Fruit fly (Drosophila melanogaster): ENCODE results near the gene Rox8.
A peak's percentile ranks its signal among the peaks of the same experiment; 100 is the strongest.

The Rox8 gene

dm6 chr3R:24037538-24038265 lies 10.4 kb downstream of the Rox8 start, which contains the start of gene spas (continued):
- TF ChIP-seq gfzf (GFP tag; optimal IDR thresholded peaks at IDR 0.05) (peak; percentile 27), Dek (tag; optimal IDR thresholded peaks at IDR 0.05) (peak; percentile 40), pita (GFP tag; optimal IDR thresholded peaks at IDR 0.05) (no peak), Chrac-16 (GFP tag; optimal IDR thresholded peaks at IDR 0.05) (peak; percentile 77), D19B (GFP tag; optimal IDR thresholded peaks at IDR 0.05) (peak; percentile 7), Awh (GFP tag; IDR thresholded peaks at IDR 0.05) (0 out of 2 replicates have a peak, but pooled peaks have one; percentile 25), CG16813 (GFP tag; IDR thresholded peaks at IDR 0.05; ENCODE audit: partially characterized antibody) (peak; percentile 98), CrebB (tag; optimal IDR thresholded peaks at IDR 0.05) (no peak), eyg (GFP tag; optimal IDR thresholded peaks at IDR 0.05) (peak; percentile 20), CG5245 (GFP tag; optimal IDR thresholded peaks at IDR 0.05) (peak; percentile 22), run (tag; optimal IDR thresholded peaks at IDR 0.05) (no peak), CG4424 (GFP tag; optimal IDR thresholded peaks at IDR 0.05) (peak; percentile 49), cato (GFP tag; optimal IDR thresholded peaks at IDR 0.05; ENCODE audit: borderline replicate concordance) (no peak), org-1 (GFP tag; optimal IDR thresholded peaks at IDR 0.05) (peak; percentile 2), aop (GFP tag; IDR thresholded peaks at IDR 0.05) (no peak), jumu (GFP tag; optimal IDR thresholded peaks at IDR 0.05) (peak; percentile 85), CG17802 (tag; optimal IDR thresholded peaks at IDR 0.05) (peak; percentile 29), CG10543 (GFP tag; optimal IDR thresholded peaks at IDR 0.05) (peak; percentile 36), danr (GFP tag; IDR thresholded peaks at IDR 0.05) (peak; percentile 50; the same call in 1 of the 2 replicates), CG10274 (GFP tag; optimal IDR thresholded peaks at IDR 0.05) (no peak), Sin3A (optimal IDR thresholded peaks at IDR 0.05) (peak; percentile 95), tll (GFP tag; optimal IDR thresholded peaks at IDR 0.05) (peak; percentile 40 to 92), CG11398 (GFP tag; optimal IDR thresholded peaks at IDR 0.05) (peak; percentile 42), pfk (GFP tag; optimal IDR thresholded peaks at IDR 0.05) (no peak), so (GFP tag; IDR thresholded peaks at IDR 0.05) (no peak), mld (GFP tag; IDR thresholded peaks at IDR 0.05; ENCODE audit: partially characterized antibody) (peak; percentile 76), Camta (GFP tag; optimal IDR thresholded peaks at IDR 0.05) (peak; percentile 16), yki (optimal IDR thresholded peaks at IDR 0.05) (no peak), Ssrp (tag; optimal IDR thresholded peaks at IDR 0.05) (peak; percentile 57), crc (GFP tag; optimal IDR thresholded peaks at IDR 0.05) (peak; percentile 16), CG17385 (GFP tag; optimal IDR thresholded peaks at IDR 0.05) (peak; percentile 26), E2f1 (GFP tag; IDR thresholded peaks at IDR 0.05) (peak; percentile 56), CG30020 (tag; optimal IDR thresholded peaks at IDR 0.05) (peak; percentile 65), CG16815 (GFP tag; optimal IDR thresholded peaks at IDR 0.05) (peak; percentile 81), ATbp (GFP tag; optimal IDR thresholded peaks at IDR 0.05) (no peak), CG6854 (GFP tag; optimal IDR thresholded peaks at IDR 0.05) (no peak), Lhr (GFP tag; optimal IDR thresholded peaks at IDR 0.05) (no peak), CG33213 (GFP tag; optimal IDR thresholded peaks at IDR 0.05) (peak; percentile 5), zfh1 (GFP tag; IDR thresholded peaks at IDR 0.05) (peak; percentile 87), H15 (GFP tag; IDR thresholded peaks at IDR 0.05) (peak; percentile 68; the same call in 2 of the 3 replicates), zen (tag; optimal IDR thresholded peaks at IDR 0.05) (peak; percentile 59), stwl (tag; optimal IDR thresholded peaks at IDR 0.05) (peak; percentile 38), Jarid2 (GFP tag; optimal IDR thresholded peaks at IDR 0.05) (no peak), CG2889 (GFP tag; IDR thresholded peaks at IDR 0.05) (0 out of 3 replicates have a peak, but pooled peaks have one; percentile 49), HmgZ (tag; optimal IDR thresholded peaks at IDR 0.05) (peak; percentile 67), tin (GFP tag; optimal IDR thresholded peaks at IDR 0.05) (peak; percentile 72), odd (GFP tag; optimal IDR thresholded peaks at IDR 0.05) (no peak), schlank (tag; optimal IDR thresholded peaks at IDR 0.05) (peak; percentile 22), CG12744 (GFP tag; optimal IDR thresholded peaks at IDR 0.05) (peak; percentile 34)

Measured in whole organism, embryonic.